3 fruit fly cellular contexts compared by ENCODE assay signal in genomic region chr3L:16131264-16132066, dm6.
TF ChIP-seq lines count a peak whose summit lies in the region.

TSS of gene Trs20 (minus strand) at chr3L:16131632.
TSS of gene elg1 (plus strand) at chr3L:16132028.

TF ChIP-seq in whole organism, embryonic, 481 proteins besides CTCF, POLR2A, EP300 and RAD21 (continued from another document and continues in another):
- TF ChIP-seq maf-S (GFP tag; optimal IDR thresholded peaks at IDR 0.05; lab: Kevin White, UChicago) = no peak
- no peak for TF ChIP-seq nerfin-2 (GFP tag; IDR thresholded peaks at IDR 0.05; lab: Robert Waterston, UW; ENCODE audit: partially characterized antibody)
- peak; percentile 66 for TF ChIP-seq Ets65A (GFP tag; lab: Kevin White, UChicago)
- no peak for TF ChIP-seq CG6254 (GFP tag; optimal IDR thresholded peaks at IDR 0.05; lab: Kevin White, UChicago)
- TF ChIP-seq Max (GFP tag; optimal IDR thresholded peaks at IDR 0.05; lab: Kevin White, UChicago) = no peak
- TF ChIP-seq Poxn (GFP tag; IDR thresholded peaks at IDR 0.05; lab: Robert Waterston, UW) = no peak
- TF ChIP-seq pros (GFP tag; optimal IDR thresholded peaks at IDR 0.05; lab: Kevin White, UChicago) = peak; percentile 7
- no peak for TF ChIP-seq HHEX (GFP tag; optimal IDR thresholded peaks at IDR 0.05; lab: Kevin White, UChicago)
- no peak for TF ChIP-seq Atf-2 (GFP tag; optimal IDR thresholded peaks at IDR 0.05; lab: Kevin White, UChicago)
- TF ChIP-seq NC2α (GFP tag; optimal IDR thresholded peaks at IDR 0.05; lab: Kevin White, UChicago) = no peak
- no peak for TF ChIP-seq dimm (GFP tag; IDR thresholded peaks at IDR 0.05; lab: Robert Waterston, UW)
- 0 out of 2 replicates have a peak, but pooled peaks have one; percentile 9 for TF ChIP-seq CG17328 (GFP tag; IDR thresholded peaks at IDR 0.05; lab: Robert Waterston, UW)
- no peak for TF ChIP-seq CG8765 (GFP tag; IDR thresholded peaks at IDR 0.05; lab: Robert Waterston, UW)
- no peak for TF ChIP-seq Dll (GFP tag; IDR thresholded peaks at IDR 0.05; lab: Robert Waterston, UW; ENCODE audit: partially characterized antibody)
- no peak for TF ChIP-seq CG9876 (GFP tag; optimal IDR thresholded peaks at IDR 0.05; lab: Kevin White, UChicago)
- no peak for TF ChIP-seq CG1529 (GFP tag; optimal IDR thresholded peaks at IDR 0.05; lab: Kevin White, UChicago)
- peak; percentile 8 for TF ChIP-seq kah (GFP tag; optimal IDR thresholded peaks at IDR 0.05; lab: Kevin White, UChicago)
- no peak for TF ChIP-seq en (GFP tag; optimal IDR thresholded peaks at IDR 0.05; lab: Kevin White, UChicago)
- TF ChIP-seq D (optimal IDR thresholded peaks at IDR 0.05; lab: Kevin White, UChicago) = no peak
- peak; percentile 17 for TF ChIP-seq D (GFP tag; optimal IDR thresholded peaks at IDR 0.05; lab: Kevin White, UChicago)
- no peak for TF ChIP-seq mld (GFP tag; IDR thresholded peaks at IDR 0.05; lab: Robert Waterston, UW; ENCODE audit: partially characterized antibody)
- no peak for TF ChIP-seq tll (GFP tag; optimal IDR thresholded peaks at IDR 0.05; lab: Kevin White, UChicago)
- no peak for TF ChIP-seq CG13123 (GFP tag; optimal IDR thresholded peaks at IDR 0.05; lab: Kevin White, UChicago)
- TF ChIP-seq NFAT (GFP tag; IDR thresholded peaks at IDR 0.05; lab: Robert Waterston, UW) = peak; percentile 48; the same call in 1 of the 2 replicates
- TF ChIP-seq bigmax (GFP tag; optimal IDR thresholded peaks at IDR 0.05; lab: Kevin White, UChicago) = no peak
- peak; percentile 54 for TF ChIP-seq exex (tag; optimal IDR thresholded peaks at IDR 0.05; lab: Kevin White, UChicago)
- peak; percentile 39 for TF ChIP-seq ind (GFP tag; optimal IDR thresholded peaks at IDR 0.05; lab: Kevin White, UChicago)
- no peak for TF ChIP-seq crp (GFP tag; optimal IDR thresholded peaks at IDR 0.05; lab: Kevin White, UChicago)
- TF ChIP-seq da (GFP tag; optimal IDR thresholded peaks at IDR 0.05; lab: Kevin White, UChicago) = no peak
- no peak for TF ChIP-seq Doc2 (GFP tag; IDR thresholded peaks at IDR 0.05; lab: Robert Waterston, UW)
- no peak for TF ChIP-seq oc (tag; optimal IDR thresholded peaks at IDR 0.05; lab: Kevin White, UChicago)
- no peak for TF ChIP-seq z (GFP tag; IDR thresholded peaks at IDR 0.05; lab: Robert Waterston, UW)
- no peak for TF ChIP-seq ATbp (GFP tag; optimal IDR thresholded peaks at IDR 0.05; lab: Kevin White, UChicago)
- TF ChIP-seq CG2889 (GFP tag; IDR thresholded peaks at IDR 0.05; lab: Robert Waterston, UW) = no peak
- peak; percentile 87 for TF ChIP-seq Med (GFP tag; lab: Kevin White, UChicago)
- TF ChIP-seq klu (GFP tag; IDR thresholded peaks at IDR 0.05; lab: Robert Waterston, UW) = no peak
- TF ChIP-seq CG17829 (tag; optimal IDR thresholded peaks at IDR 0.05; lab: Kevin White, UChicago) = peak; percentile 75
- no peak for TF ChIP-seq CG18011 (GFP tag; optimal IDR thresholded peaks at IDR 0.05; lab: Kevin White, UChicago)
- no peak for TF ChIP-seq Spps (tag; optimal IDR thresholded peaks at IDR 0.05; lab: Kevin White, UChicago)
- peak; percentile 58 for TF ChIP-seq sug (tag; optimal IDR thresholded peaks at IDR 0.05; lab: Kevin White, UChicago)
- peak; percentile 15 for TF ChIP-seq Hmr (GFP tag; optimal IDR thresholded peaks at IDR 0.05; lab: Kevin White, UChicago)
- no peak for TF ChIP-seq Gsc (GFP tag; IDR thresholded peaks at IDR 0.05; lab: Robert Waterston, UW)
- TF ChIP-seq CG10274 (GFP tag; optimal IDR thresholded peaks at IDR 0.05; lab: Kevin White, UChicago) = no peak
- peak; percentile 49 for TF ChIP-seq twi (tag; optimal IDR thresholded peaks at IDR 0.05; lab: Kevin White, UChicago)
- TF ChIP-seq dati (GFP tag; IDR thresholded peaks at IDR 0.05; lab: Robert Waterston, UW) = no peak
- TF ChIP-seq repo (GFP tag; optimal IDR thresholded peaks at IDR 0.05; lab: Kevin White, UChicago) = no peak

TF ChIP-seq in whole organism, prepupa, 60 proteins besides CTCF, POLR2A, EP300 and RAD21 (continued from another document):
- TF ChIP-seq CG8632 (GFP tag; optimal IDR thresholded peaks at IDR 0.05; lab: Kevin White, UChicago) = peak; percentile 34
- TF ChIP-seq lz (GFP tag; optimal IDR thresholded peaks at IDR 0.05; lab: Kevin White, UChicago) = peak; percentile 38
- no peak for TF ChIP-seq CG15336 (GFP tag; IDR thresholded peaks at IDR 0.05; lab: Robert Waterston, UW)
- peak; percentile 23; the same call in 1 of the 2 replicates for TF ChIP-seq Gug (GFP tag; IDR thresholded peaks at IDR 0.05; lab: Robert Waterston, UW)
- TF ChIP-seq CG11762 (GFP tag; optimal IDR thresholded peaks at IDR 0.05; lab: Kevin White, UChicago; ENCODE audit: insufficient read depth) = peak; percentile 20
- TF ChIP-seq CG10631 (GFP tag; optimal IDR thresholded peaks at IDR 0.05; lab: Kevin White, UChicago) = peak; percentile 18
- peak; percentile 37 for TF ChIP-seq CG8319 (GFP tag; optimal IDR thresholded peaks at IDR 0.05; lab: Kevin White, UChicago)
- TF ChIP-seq ss (GFP tag; optimal IDR thresholded peaks at IDR 0.05; lab: Kevin White, UChicago) = peak in 1 of 2 experiments; percentile 62
- TF ChIP-seq dsx (GFP tag; optimal IDR thresholded peaks at IDR 0.05; lab: Kevin White, UChicago; ENCODE audit: poor library complexity, severe bottlenecking) = peak; percentile 88

TF ChIP-seq in whole organism, wandering third instar larva, 38 proteins besides CTCF, POLR2A, EP300 and RAD21 (continued from another document):
- TF ChIP-seq HLH106 (tag; optimal IDR thresholded peaks at IDR 0.05; lab: Kevin White, UChicago) (peak; percentile 70), dsf (GFP tag; optimal IDR thresholded peaks at IDR 0.05; lab: Kevin White, UChicago; ENCODE audit: borderline replicate concordance) (no peak), CrebA (GFP tag; optimal IDR thresholded peaks at IDR 0.05; lab: Kevin White, UChicago; ENCODE audit: borderline replicate concordance) (no peak), OdsH (GFP tag; optimal IDR thresholded peaks at IDR 0.05; lab: Kevin White, UChicago) (peak; percentile 22), lola (GFP tag; optimal IDR thresholded peaks at IDR 0.05; lab: Kevin White, UChicago) (no peak), Mio (GFP tag; optimal IDR thresholded peaks at IDR 0.05; lab: Kevin White, UChicago) (no peak), CG9705 (GFP tag; optimal IDR thresholded peaks at IDR 0.05; lab: Kevin White, UChicago) (no peak), sv (GFP tag; optimal IDR thresholded peaks at IDR 0.05; lab: Kevin White, UChicago) (peak; percentile 46), Jra (GFP tag; optimal IDR thresholded peaks at IDR 0.05; lab: Kevin White, UChicago) (no peak)
